Fruit fly (Drosophila melanogaster) whole organism, embryonic: ENCODE data around the gene GramD1B.
A peak's percentile ranks its signal among the peaks of the same experiment; 100 is the strongest.

ENCODE experiments used
- Antp ChIP-seq: fragments of 200-800 bp; sonication (Bioruptor generic); optimal IDR thresholded peaks from 3 replicates; lab custom pipeline; 2016; ENCODE audit warnings: missing biosample characterization, missing genetic modification characterization
- Atf3 ChIP-seq: fragments of 200-800 bp; sonication (Bioruptor generic); optimal IDR thresholded peaks from 3 replicates; lab custom pipeline; 2016; ENCODE audit warnings: missing biosample characterization, missing genetic modification characterization
- CG10366 ChIP-seq: fragments of 200-800 bp; sonication (Bioruptor generic); IDR thresholded peaks from 2 replicates; pipeline ENCODE4 v1.3.6; 2022; ENCODE audit warnings: missing biosample characterization, missing genetic modification characterization
- CG10979 ChIP-seq: fragments of 200-800 bp; sonication (Bioruptor generic); optimal IDR thresholded peaks from 2 replicates; lab custom pipeline; 2018; ENCODE audit warnings: missing biosample characterization, mild to moderate bottlenecking, missing genetic modification characterization, moderate library complexity
- CG11247 ChIP-seq: fragments of 200-800 bp; sonication (Bioruptor generic); IDR thresholded peaks from 2 replicates; pipeline ENCODE4 v1.3.6; 2022; ENCODE audit warnings: missing biosample characterization, missing genetic modification characterization
- CG11456 ChIP-seq: fragments of 200-800 bp; sonication (Bioruptor generic); IDR thresholded peaks from 3 replicates; pipeline ENCODE4 v1.3.6; 2022; ENCODE audit warnings: missing biosample characterization, missing genetic modification characterization
- CG12104 ChIP-seq: fragments of 200-800 bp; sonication (Bioruptor generic); optimal IDR thresholded peaks from 3 replicates; lab custom pipeline; 2016; ENCODE audit warnings: missing biosample characterization, missing genetic modification characterization
- CG12155 ChIP-seq: fragments of 200-800 bp; sonication (Bioruptor generic); optimal IDR thresholded peaks from 3 replicates; lab custom pipeline; 2016; ENCODE audit warnings: missing biosample characterization, missing genetic modification characterization
- CG13624 ChIP-seq: fragments of 200-800 bp; sonication (Bioruptor generic); optimal IDR thresholded peaks from 2 replicates; lab custom pipeline; 2016; ENCODE audit warnings: missing biosample characterization, missing genetic modification characterization
- CG17612 ChIP-seq: fragments of 200-800 bp; sonication (Bioruptor generic); IDR thresholded peaks from 2 replicates; pipeline ENCODE4 v1.3.6; 2022; ENCODE audit warnings: missing biosample characterization, missing genetic modification characterization
- CG18619 ChIP-seq: fragments of 200-800 bp; sonication (Bioruptor generic); optimal IDR thresholded peaks from 3 replicates; lab custom pipeline; 2017; ENCODE audit warnings: missing biosample characterization, mild to moderate bottlenecking, missing genetic modification characterization
- CG2712 ChIP-seq: fragments of 200-800 bp; optimal IDR thresholded peaks from 3 replicates; lab custom pipeline; 2019; ENCODE audit warnings: missing biosample characterization, mild to moderate bottlenecking, missing genetic modification characterization, moderate library complexity
- CG34422 ChIP-seq: fragments of 200-800 bp; sonication (Bioruptor generic); IDR thresholded peaks from 3 replicates; pipeline ENCODE4 v1.3.6; 2022; ENCODE audit warnings: missing biosample characterization, missing genetic modification characterization
- CG4328 ChIP-seq: fragments of 200-800 bp; sonication (Bioruptor generic); optimal IDR thresholded peaks from 3 replicates; lab custom pipeline; 2017; ENCODE audit warnings: missing biosample characterization, missing genetic modification reagents, missing genetic modification characterization
- CG5245 ChIP-seq: fragments of 200-800 bp; sonication (Bioruptor generic); optimal IDR thresholded peaks from 3 replicates; lab custom pipeline; 2016; ENCODE audit warnings: missing biosample characterization, missing genetic modification characterization
- CG6175 ChIP-seq: fragments of 200-800 bp; sonication (Bioruptor generic); IDR thresholded peaks from 3 replicates; pipeline ENCODE4 v1.3.6; 2022; ENCODE audit warnings: missing biosample characterization, missing genetic modification characterization
- CG6689 ChIP-seq: fragments of 200-800 bp; sonication (Bioruptor generic); IDR thresholded peaks from 2 replicates; pipeline ENCODE4 v1.3.6; 2022; ENCODE audit warnings: missing biosample characterization, missing genetic modification characterization
- CG7271 ChIP-seq: fragments of 200-800 bp; sonication (Bioruptor generic); optimal IDR thresholded peaks from 2 replicates; lab custom pipeline; 2018; ENCODE audit warnings: missing biosample characterization, mild to moderate bottlenecking, missing genetic modification characterization, moderate library complexity
- CG8388 ChIP-seq: fragments of 200-800 bp; sonication (Bioruptor generic); optimal IDR thresholded peaks from 2 replicates; lab custom pipeline; 2019; ENCODE audit warnings: missing biosample characterization, mild to moderate bottlenecking, missing genetic modification characterization, moderate library complexity
- CG8478 ChIP-seq: fragments of >200 bp; optimal IDR thresholded peaks from 2 replicates; lab custom pipeline; 2018
- Dref ChIP-seq: fragments of 200-800 bp; sonication (Bioruptor generic); IDR thresholded peaks from 2 replicates; pipeline ENCODE4 v1.3.6; 2022; ENCODE audit warnings: missing biosample characterization, missing genetic modification characterization
- E2f2 ChIP-seq: fragments of 200-800 bp; sonication (Bioruptor generic); IDR thresholded peaks from 2 replicates; pipeline ENCODE4 v1.3.6; 2022; ENCODE audit warnings: missing biosample characterization, missing genetic modification characterization
- HLH3B ChIP-seq: fragments of 200-800 bp; sonication (Bioruptor generic); IDR thresholded peaks from 2 replicates; pipeline ENCODE4 v1.3.6; 2022; ENCODE audit warnings: missing biosample characterization, missing genetic modification characterization
- Hmx ChIP-seq: fragments of 200-800 bp; sonication (Bioruptor generic); optimal IDR thresholded peaks from 2 replicates; lab custom pipeline; 2016; ENCODE audit warnings: missing biosample characterization, missing genetic modification characterization
- Hr78 ChIP-seq, 2 experiments: fragments of 200-800 bp in 1 of 2; fragments of >200 bp in 1 of 2; sonication (Bioruptor generic) in 1 of 2; optimal IDR thresholded peaks; 2 replicates each; lab custom pipeline; 2017 to 2019; ENCODE audit warnings: missing biosample characterization in 2 of 2, missing genetic modification characterization in 2 of 2, mild to moderate bottlenecking in 1 of 2, moderate library complexity in 1 of 2
- Lhr ChIP-seq: fragments of 200-800 bp; sonication (Bioruptor generic); optimal IDR thresholded peaks from 3 replicates; lab custom pipeline; 2017; ENCODE audit warnings: mild to moderate bottlenecking, missing biosample characterization, missing genetic modification reagents, missing genetic modification characterization
- Myb ChIP-seq: fragments of 200-800 bp; sonication (Bioruptor generic); optimal IDR thresholded peaks from 2 replicates; lab custom pipeline; 2016; ENCODE audit warnings: missing biosample characterization, missing genetic modification characterization
- NfI ChIP-seq: fragments of 200-800 bp; sonication (Bioruptor generic); optimal IDR thresholded peaks from 3 replicates; lab custom pipeline; 2018; ENCODE audit warnings: missing biosample characterization, mild to moderate bottlenecking, missing genetic modification characterization, moderate library complexity
- Oaz ChIP-seq: fragments of 200-800 bp; sonication (Bioruptor generic); IDR thresholded peaks from 2 replicates; pipeline ENCODE4 v1.3.6; 2022; ENCODE audit warnings: missing biosample characterization, missing genetic modification characterization
- Side ChIP-seq: fragments of 200-800 bp; sonication (Bioruptor generic); optimal IDR thresholded peaks from 2 replicates; lab custom pipeline; 2016; ENCODE audit warnings: missing biosample characterization, missing genetic modification characterization
- Ssrp ChIP-seq: fragments of 200-800 bp; sonication (Bioruptor generic); optimal IDR thresholded peaks from 2 replicates; lab custom pipeline; 2018; ENCODE audit warnings: missing biosample characterization, mild to moderate bottlenecking, missing genetic modification characterization, moderate library complexity
- Taf1 ChIP-seq: fragments of 200-800 bp; sonication (Bioruptor generic); IDR thresholded peaks from 2 replicates; pipeline ENCODE4 v1.3.6; 2022; ENCODE audit warnings: missing biosample characterization, missing genetic modification characterization
- ab ChIP-seq: fragments of 200-800 bp; sonication (Bioruptor generic); optimal IDR thresholded peaks from 2 replicates; lab custom pipeline; 2016; ENCODE audit warnings: missing biosample characterization, missing genetic modification characterization
- al ChIP-seq: fragments of 200-800 bp; sonication (Bioruptor generic); IDR thresholded peaks from 2 replicates; pipeline ENCODE4 v1.3.6; 2022; ENCODE audit warnings: missing biosample characterization, missing genetic modification characterization
- chn ChIP-seq: fragments of 200-800 bp; sonication (Bioruptor generic); optimal IDR thresholded peaks from 2 replicates; lab custom pipeline; 2016; ENCODE audit warnings: missing biosample characterization, missing genetic modification characterization
- cwo ChIP-seq: fragments of 200-800 bp; sonication (Bioruptor generic); optimal IDR thresholded peaks from 3 replicates; lab custom pipeline; 2017; ENCODE audit warnings: missing biosample characterization, missing genetic modification characterization, mild to moderate bottlenecking, moderate library complexity, missing genetic modification reagents
- esg ChIP-seq: fragments of 200-800 bp; sonication (Bioruptor generic); conservative IDR thresholded peaks from 2 replicates; pipeline ENCODE4 v1.3.6; 2022; ENCODE audit warnings: missing biosample characterization, missing genetic modification characterization
- gcm ChIP-seq: fragments of 200-800 bp; sonication (Bioruptor generic); optimal IDR thresholded peaks from 2 replicates; lab custom pipeline; 2019; ENCODE audit warnings: missing biosample characterization, mild to moderate bottlenecking, missing genetic modification characterization, moderate library complexity
- h ChIP-seq: fragments of >200 bp; optimal IDR thresholded peaks from 2 replicates; lab custom pipeline; 2017
- klu ChIP-seq: fragments of 200-800 bp; sonication (Bioruptor generic); IDR thresholded peaks from 2 replicates; pipeline ENCODE4 v1.3.6; 2022; ENCODE audit warnings: missing biosample characterization, missing genetic modification characterization
- lbe ChIP-seq: fragments of 200-800 bp; sonication (Bioruptor generic); optimal IDR thresholded peaks from 2 replicates; lab custom pipeline; 2016; ENCODE audit warnings: missing biosample characterization, mild to moderate bottlenecking, missing genetic modification characterization
- lola ChIP-seq, 3 experiments: fragments of >200 bp in 2 of 3; fragments of 200-800 bp in 1 of 3; sonication (Bioruptor generic) in 1 of 3; optimal IDR thresholded peaks; 2 replicates each; lab custom pipeline; 2017 to 2019; ENCODE audit warnings: missing biosample characterization in 3 of 3, missing genetic modification characterization in 3 of 3, mild to moderate bottlenecking in 1 of 3, moderate library complexity in 1 of 3
- mld ChIP-seq: fragments of 200-800 bp; sonication (Bioruptor generic); IDR thresholded peaks from 3 replicates; pipeline ENCODE4 v1.3.6; 2022; ENCODE audit warnings: missing biosample characterization, missing genetic modification characterization; ENCODE audit not compliant: partially characterized antibody
- nerfin-1 ChIP-seq: fragments of 200-800 bp; sonication (Bioruptor generic); optimal IDR thresholded peaks from 3 replicates; lab custom pipeline; 2019; ENCODE audit warnings: missing biosample characterization, mild to moderate bottlenecking, missing genetic modification characterization, moderate library complexity
- pnt ChIP-seq: fragments of 200-800 bp; sonication (Bioruptor generic); optimal IDR thresholded peaks from 3 replicates; lab custom pipeline; 2016; ENCODE audit warnings: missing biosample characterization, missing genetic modification characterization
- prd ChIP-seq, 3 experiments: fragments of >200 bp in 2 of 3; fragments of 200-800 bp in 1 of 3; sonication (Bioruptor generic) in 1 of 3; optimal IDR thresholded peaks in 2 of 3; IDR thresholded peaks in 1 of 3; 2 replicates in 2 of 3; 3 replicates in 1 of 3; pipeline versions ENCODE4 v1.3.6 to Lab custom; 2017 to 2022; ENCODE audit warnings: missing biosample characterization in 1 of 3, missing genetic modification characterization in 1 of 3
- pum ChIP-seq: fragments of 200-800 bp; sonication (Bioruptor generic); optimal IDR thresholded peaks from 2 replicates; lab custom pipeline; 2016; ENCODE audit warnings: missing biosample characterization, missing genetic modification characterization
- sr ChIP-seq: fragments of 200-800 bp; sonication (Bioruptor generic); IDR thresholded peaks from 3 replicates; pipeline ENCODE4 v1.3.6; 2022; ENCODE audit warnings: missing biosample characterization, missing genetic modification characterization
- twi ChIP-seq: fragments of 200-800 bp; optimal IDR thresholded peaks from 2 replicates; lab custom pipeline; 2019; ENCODE audit warnings: missing biosample characterization, mild to moderate bottlenecking, missing genetic modification characterization, moderate library complexity
- tx ChIP-seq: fragments of 200-800 bp; sonication (Bioruptor generic); optimal IDR thresholded peaks from 2 replicates; lab custom pipeline; 2016; ENCODE audit warnings: missing biosample characterization, missing genetic modification characterization

GramD1B gene

dm6 chr2L:3354642-3355380 is 18.4 kb downstream of the GramD1B start, which contains the start of gene E23 (continued):
- TF ChIP-seq CG10366 (GFP tag; lab: Robert Waterston, UW), result peak; percentile 98
- peak; percentile 98 for TF ChIP-seq CG34422 (GFP tag; lab: Robert Waterston, UW)
- TF ChIP-seq E2f2, result peak; percentile 87
- peak; percentile 95 for TF ChIP-seq CG17612 (GFP tag; lab: Robert Waterston, UW)
- TF ChIP-seq lbe (GFP tag; lab: Kevin White, UChicago), result peak; percentile 93
- peak; percentile 100 for TF ChIP-seq cwo (GFP tag; lab: Kevin White, UChicago)
- TF ChIP-seq chn (GFP tag; lab: Kevin White, UChicago), result peak; percentile 97
- TF ChIP-seq CG18619 (GFP tag; lab: Kevin White, UChicago), result peak; percentile 99
- TF ChIP-seq Lhr (GFP tag; lab: Kevin White, UChicago), result peak; percentile 97
- TF ChIP-seq Oaz, result peak; percentile 96
- TF ChIP-seq CG8388 (GFP tag; lab: Kevin White, UChicago), result peak; percentile 99
- peak; percentile 98 for TF ChIP-seq nerfin-1 (tag; lab: Kevin White, UChicago)
- peak; percentile 94 for TF ChIP-seq tx
- peak; percentile 70; the same call in 1 of the 3 replicates for TF ChIP-seq mld (GFP tag; lab: Robert Waterston, UW)
- peak; percentile 77 for TF ChIP-seq Myb (GFP tag; lab: Kevin White, UChicago)
- TF ChIP-seq CG12104 (GFP tag; lab: Kevin White, UChicago), result peak; percentile 99
- peak; percentile 99 for TF ChIP-seq CG11456 (GFP tag; lab: Robert Waterston, UW)
- peak; percentile 98 for TF ChIP-seq CG4328 (GFP tag; lab: Kevin White, UChicago)
- TF ChIP-seq h, result no peak
- peak; percentile 95 for TF ChIP-seq CG6175 (GFP tag; lab: Robert Waterston, UW)
- peak; percentile 92 for TF ChIP-seq pnt (GFP tag; lab: Kevin White, UChicago)
- TF ChIP-seq CG7271 (tag; lab: Kevin White, UChicago), result peak; percentile 83
- peak; percentile 100 for TF ChIP-seq CG2712 (tag; lab: Kevin White, UChicago)
- peak; percentile 99 for TF ChIP-seq Ssrp (tag; lab: Kevin White, UChicago)
- peak; percentile 73 for TF ChIP-seq ab (GFP tag; lab: Kevin White, UChicago)
- peak; percentile 92 for TF ChIP-seq Taf1 (GFP tag; lab: Robert Waterston, UW)
- peak; percentile 98 for TF ChIP-seq CG6689 (GFP tag; lab: Robert Waterston, UW)
- peak; percentile 96 for TF ChIP-seq CG11247 (GFP tag; lab: Robert Waterston, UW)
- TF ChIP-seq CG8478 (lab: Kevin White, UChicago), result no peak
- peak; percentile 98 for TF ChIP-seq HLH3B (GFP tag; lab: Robert Waterston, UW)
- peak; percentile 98 for TF ChIP-seq al
- peak; percentile 98 for TF ChIP-seq sr (GFP tag; lab: Robert Waterston, UW)
- peak; percentile 98 for TF ChIP-seq esg (GFP tag; lab: Robert Waterston, UW)
- no peak for TF ChIP-seq Dref (GFP tag; lab: Robert Waterston, UW)
- peak; percentile 91 for TF ChIP-seq CG13624 (GFP tag; lab: Kevin White, UChicago)
- TF ChIP-seq Hr78 (GFP tag; optimal IDR thresholded peaks at IDR 0.05; lab: Kevin White, UChicago), result peak in 1 of 2 experiments; percentile 98
- peak; percentile 98 for TF ChIP-seq twi (tag; lab: Kevin White, UChicago)
- TF ChIP-seq CG12155, result peak; percentile 97
- TF ChIP-seq Hmx (GFP tag; lab: Kevin White, UChicago), result peak; percentile 84
- peak; percentile 99 for TF ChIP-seq NfI (GFP tag; lab: Kevin White, UChicago)
- TF ChIP-seq pum, result peak; percentile 92
- peak; percentile 98 for TF ChIP-seq klu
- TF ChIP-seq Atf3 (GFP tag; lab: Kevin White, UChicago), result peak; percentile 93
- peak; percentile 97 for TF ChIP-seq CG5245 (GFP tag; lab: Kevin White, UChicago)
- peak; percentile 92 for TF ChIP-seq Antp
- peak; percentile 92 for TF ChIP-seq Side
- TF ChIP-seq prd (optimal IDR thresholded peaks at IDR 0.05; lab: Kevin White, UChicago), result no peak
- TF ChIP-seq prd (GFP tag; IDR thresholded peaks at IDR 0.05; lab: Robert Waterston, UW), result peak; percentile 98
- TF ChIP-seq CG10979 (tag; lab: Kevin White, UChicago), result peak; percentile 99
- TF ChIP-seq gcm (GFP tag; lab: Kevin White, UChicago), result peak; percentile 99
- peak in 1 of 3 experiments; percentile 100 for TF ChIP-seq lola (GFP tag; optimal IDR thresholded peaks at IDR 0.05; lab: Kevin White, UChicago)
